Worm (Caenorhabditis elegans) whole organism, late embryonic: ENCODE results near the gene melo-1.
A peak's percentile ranks its signal among the peaks of the same experiment; 100 is the strongest.

Experiments
- C08G9.2 ChIP-seq: sonication (generic microtip); optimal IDR thresholded peaks from 2 replicates; lab custom pipeline; 2016; ENCODE audit warnings: mild to moderate bottlenecking, missing genetic modification characterization, moderate library complexity, missing compliant biosample characterization
- C38D4.7 ChIP-seq: fragments of 200-800 bp; sonication (Bioruptor generic); optimal IDR thresholded peaks from 2 replicates; lab custom pipeline; 2018; ENCODE audit warnings: mild to moderate bottlenecking, missing genetic modification characterization, moderate library complexity, missing compliant biosample characterization
- F13H6.1 ChIP-seq: sonication (generic microtip); optimal IDR thresholded peaks from 2 replicates; lab custom pipeline; 2016; ENCODE audit warnings: missing genetic modification characterization, missing compliant biosample characterization
- K02D7.2 ChIP-seq: sonication (generic microtip); optimal IDR thresholded peaks from 2 replicates; lab custom pipeline; 2017; ENCODE audit warnings: mild to moderate bottlenecking, missing genetic modification characterization, missing compliant biosample characterization
- ahr-1 ChIP-seq: sonication (generic microtip); optimal IDR thresholded peaks from 2 replicates; lab custom pipeline; 2016; ENCODE audit warnings: missing genetic modification characterization, missing compliant biosample characterization
- ceh-24 ChIP-seq: sonication (generic microtip); optimal IDR thresholded peaks from 2 replicates; lab custom pipeline; 2016; ENCODE audit warnings: mild to moderate bottlenecking, missing genetic modification characterization, missing compliant biosample characterization
- ceh-30 ChIP-seq: fragments of 150-350 bp; optimal IDR thresholded peaks from 2 replicates; lab custom pipeline; 2014; ENCODE audit warnings: missing biosample characterization, missing genetic modification characterization
- ceh-34 ChIP-seq: sonication (generic microtip); optimal IDR thresholded peaks from 2 replicates; lab custom pipeline; 2016; ENCODE audit warnings: mild to moderate bottlenecking, missing genetic modification characterization, missing compliant biosample characterization
- ceh-45 ChIP-seq: fragments of 200-800 bp; sonication (Bioruptor generic); IDR thresholded peaks from 2 replicates; pipeline ENCODE4 v1.3.6; 2022; ENCODE audit warnings: missing genetic modification reagents, missing genetic modification characterization, missing compliant biosample characterization
- dmd-4 ChIP-seq: sonication (generic microtip); optimal IDR thresholded peaks from 2 replicates; lab custom pipeline; 2016; ENCODE audit warnings: borderline replicate concordance, missing genetic modification characterization, missing compliant biosample characterization
- dve-1 ChIP-seq: sonication (generic microtip); optimal IDR thresholded peaks from 2 replicates; lab custom pipeline; 2017; ENCODE audit warnings: antibody characterized with exemption, mild to moderate bottlenecking, missing genetic modification characterization, missing compliant biosample characterization
- elt-2 ChIP-seq: sonication (generic microtip); optimal IDR thresholded peaks from 2 replicates; lab custom pipeline; 2016; ENCODE audit warnings: missing genetic modification reagents, missing genetic modification characterization, missing compliant biosample characterization
- elt-4 ChIP-seq: sonication (generic microtip); optimal IDR thresholded peaks from 2 replicates; lab custom pipeline; 2016; ENCODE audit warnings: missing genetic modification characterization, missing compliant biosample characterization
- ets-4 ChIP-seq: sonication (generic microtip); optimal IDR thresholded peaks from 2 replicates; lab custom pipeline; 2016; ENCODE audit warnings: missing genetic modification characterization, missing compliant biosample characterization
- eyg-1 ChIP-seq: sonication (generic microtip); optimal IDR thresholded peaks from 2 replicates; lab custom pipeline; 2016; ENCODE audit warnings: missing genotype, missing genetic modification characterization, missing compliant biosample characterization
- fax-1 ChIP-seq: sonication (generic microtip); optimal IDR thresholded peaks from 2 replicates; lab custom pipeline; 2016; ENCODE audit warnings: missing genotype, missing genetic modification characterization, missing compliant biosample characterization
- gmeb-2 ChIP-seq: sonication (generic microtip); optimal IDR thresholded peaks from 2 replicates; lab custom pipeline; 2016; ENCODE audit warnings: missing genetic modification characterization, inconsistent platforms, missing compliant biosample characterization
- hlh-13 ChIP-seq: fragments of 200-800 bp; sonication (Bioruptor generic); optimal IDR thresholded peaks from 2 replicates; lab custom pipeline; 2018; ENCODE audit warnings: mild to moderate bottlenecking, missing genetic modification characterization, missing compliant biosample characterization
- hlh-8 ChIP-seq: sonication (generic microtip); optimal IDR thresholded peaks from 2 replicates; lab custom pipeline; 2016; ENCODE audit warnings: missing genotype, missing genetic modification characterization, missing compliant biosample characterization
- madf-2 ChIP-seq: sonication (generic microtip); optimal IDR thresholded peaks from 2 replicates; lab custom pipeline; 2017; ENCODE audit warnings: missing genetic modification characterization, missing compliant biosample characterization
- mec-3 ChIP-seq: sonication (generic microtip); optimal IDR thresholded peaks from 2 replicates; lab custom pipeline; 2016; ENCODE audit warnings: borderline replicate concordance, missing genetic modification characterization, missing compliant biosample characterization
- nhr-11 ChIP-seq: fragments of 150-350 bp; optimal IDR thresholded peaks from 2 replicates; lab custom pipeline; 2014; ENCODE audit warnings: missing biosample characterization, missing genetic modification characterization
- npax-4 ChIP-seq: sonication (generic microtip); optimal IDR thresholded peaks from 2 replicates; lab custom pipeline; 2016; ENCODE audit warnings: missing genetic modification characterization, missing compliant biosample characterization
- odd-2 ChIP-seq: sonication (generic microtip); optimal IDR thresholded peaks from 2 replicates; lab custom pipeline; 2017; ENCODE audit warnings: antibody characterized with exemption, mild to moderate bottlenecking, missing genetic modification characterization, missing compliant biosample characterization
- pax-1 ChIP-seq: fragments of 150-350 bp; optimal IDR thresholded peaks from 2 replicates; lab custom pipeline; 2014; ENCODE audit warnings: missing biosample characterization, missing genetic modification characterization
- pqm-1 ChIP-seq: sonication (generic microtip); optimal IDR thresholded peaks from 2 replicates; lab custom pipeline; 2016; ENCODE audit warnings: missing genetic modification characterization, missing compliant biosample characterization
- sdc-2 ChIP-seq: sonication (generic microtip); optimal IDR thresholded peaks from 2 replicates; lab custom pipeline; 2016; ENCODE audit warnings: missing genotype, missing genetic modification characterization, missing compliant biosample characterization
- sox-2 ChIP-seq: fragments of 200-800 bp; sonication (Bioruptor generic); IDR thresholded peaks from 2 replicates; pipeline ENCODE4 v1.3.6; 2022; ENCODE audit warnings: missing genetic modification reagents, missing genetic modification characterization, missing compliant biosample characterization
- sox-4 ChIP-seq: sonication (generic microtip); optimal IDR thresholded peaks from 2 replicates; lab custom pipeline; 2017; ENCODE audit warnings: mild to moderate bottlenecking, missing genetic modification characterization, inconsistent platforms, missing compliant biosample characterization
- unc-3 ChIP-seq, 2 experiments: fragments of 200-800 bp in 1 of 2; sonication (Bioruptor generic) in 1 of 2; sonication (generic microtip) in 1 of 2; conservative IDR thresholded peaks in 1 of 2; optimal IDR thresholded peaks in 1 of 2; 2 replicates each; pipeline versions ENCODE4 v1.3.6 to Lab custom; 2016 to 2022; ENCODE audit warnings: missing compliant biosample characterization in 2 of 2, missing genetic modification characterization in 2 of 2, missing genetic modification reagents in 1 of 2
- unc-55 ChIP-seq: sonication (generic microtip); optimal IDR thresholded peaks from 2 replicates; lab custom pipeline; 2017; ENCODE audit warnings: missing biosample characterization, missing genetic modification reagents, missing genetic modification characterization

melo-1 gene

ce11 chrIV:14767693-14768251 is 19.1 kb upstream of the melo-1 start, which contains the start of the genes mrps-7 and Y57G11C.3 (continued):
- TF ChIP-seq unc-3 (GFP tag; conservative IDR thresholded peaks at IDR 0.05; lab: Robert Waterston, UW), result no peak
- no peak for TF ChIP-seq unc-3 (tag; optimal IDR thresholded peaks at IDR 0.05; lab: Kevin White, UChicago)
- no peak for TF ChIP-seq ets-4 (tag; lab: Kevin White, UChicago)
- no peak for TF ChIP-seq eyg-1 (tag; lab: Kevin White, UChicago)
- TF ChIP-seq ceh-45, result no peak
- TF ChIP-seq npax-4 (tag; lab: Kevin White, UChicago), result no peak
- TF ChIP-seq C08G9.2 (tag; lab: Kevin White, UChicago), result no peak
- TF ChIP-seq dmd-4 (tag; lab: Kevin White, UChicago), result no peak
- TF ChIP-seq nhr-11 (tag; lab: Kevin White, UChicago), result no peak
- TF ChIP-seq sdc-2 (tag; lab: Kevin White, UChicago), result no peak
- peak; percentile 79 for TF ChIP-seq dve-1 (tag; lab: Kevin White, UChicago)
- no peak for TF ChIP-seq elt-4 (tag; lab: Kevin White, UChicago)
- peak; percentile 81 for TF ChIP-seq unc-55 (GFP tag; lab: Kevin White, UChicago)
- peak; percentile 80 for TF ChIP-seq pax-1
- TF ChIP-seq F13H6.1 (tag; lab: Kevin White, UChicago), result no peak
- TF ChIP-seq K02D7.2 (tag; lab: Kevin White, UChicago), result no peak
- no peak for TF ChIP-seq hlh-8 (tag; lab: Kevin White, UChicago)
- TF ChIP-seq ceh-30 (tag; lab: Kevin White, UChicago), result peak; percentile 84
- TF ChIP-seq hlh-13 (GFP tag; lab: Kevin White, UChicago), result no peak
- TF ChIP-seq C38D4.7, result no peak
- TF ChIP-seq sox-4 (tag; lab: Kevin White, UChicago), result no peak
- no peak for TF ChIP-seq ahr-1 (tag; lab: Kevin White, UChicago)
- no peak for TF ChIP-seq fax-1 (tag; lab: Kevin White, UChicago)
- no peak for TF ChIP-seq ceh-24 (tag; lab: Kevin White, UChicago)

- TF ChIP-seq madf-2 (tag; lab: Kevin White, UChicago), result no peak
These were observed 17.5 kb upstream of the melo-1 start, which contains the start of gene Y57G11C.43 for ce11 chrIV:14769218-14769835. Y57G11C.43 (plus strand) TSS chrIV:14769441.

ce11 chrIV:14770663-14771062 is 16.2 kb upstream of the melo-1 start:
- TF ChIP-seq mec-3 (tag; lab: Kevin White, UChicago) (no peak), K02D7.2 (tag; lab: Kevin White, UChicago) (no peak), ceh-34 (tag; lab: Kevin White, UChicago) (no peak)

- TF ChIP-seq odd-2 (tag; lab: Kevin White, UChicago) (no peak), elt-2 (tag; lab: Kevin White, UChicago) (no peak), pqm-1 (tag; lab: Kevin White, UChicago) (no peak), sox-2 (GFP tag; lab: Robert Waterston, UW) (no peak), ceh-34 (tag; lab: Kevin White, UChicago) (no peak), mec-3 (tag; lab: Kevin White, UChicago) (no peak), gmeb-2 (tag; lab: Kevin White, UChicago) (no peak), unc-55 (GFP tag; lab: Kevin White, UChicago) (no peak), eyg-1 (tag; lab: Kevin White, UChicago) (no peak)
These were observed 15.5 kb upstream of the melo-1 start, which contains the start of gene degl-1 for ce11 chrIV:14771325-14771724. degl-1 (minus strand) TSS chrIV:14771425.
